Worm (Caenorhabditis elegans) whole organism, L1 larva: ENCODE measurements around the gene ins-37.

Source experiments
- ceh-63 ChIP-seq: fragments of 200-800 bp; sonication (Bioruptor generic); optimal IDR thresholded peaks from 2 replicates; lab custom pipeline; 2018; ENCODE audit warnings: mild to moderate bottlenecking, missing genetic modification characterization, missing compliant biosample characterization
- jun-1 ChIP-seq: fragments of 150-350 bp; optimal IDR thresholded peaks from 2 replicates; lab custom pipeline; 2014; ENCODE audit warnings: missing biosample characterization, missing genetic modification reagents, missing genetic modification characterization
- lin-35 ChIP-seq, 2 experiments: fragments of 150-350 bp; optimal IDR thresholded peaks; 2 replicates each; lab custom pipeline; 2014; ENCODE audit warnings: missing biosample characterization in 2 of 2, missing genetic modification characterization in 2 of 2, missing genetic modification reagents in 2 of 2
- snpc-4 ChIP-seq: fragments of 150-350 bp; optimal IDR thresholded peaks from 2 replicates; lab custom pipeline; 2014; ENCODE audit warnings: missing biosample characterization, missing genetic modification characterization

ce11 chrII:13828597-13828996, 7.3 kb downstream of the ins-37 start, which contains the start of gene his-42:
- no peak for TF ChIP-seq snpc-4 (tag; lab: Kevin White, UChicago)
- no peak for TF ChIP-seq lin-35 (GFP tag; optimal IDR thresholded peaks at IDR 0.05; lab: Kevin White, UChicago)
- TF ChIP-seq ceh-63 (GFP tag; lab: Kevin White, UChicago), result no peak
- TF ChIP-seq jun-1 (tag; lab: Kevin White, UChicago), result no peak
